Worm (Caenorhabditis elegans) whole organism, L1 larva: ENCODE measurements around the gene C33B4.4.
A peak's percentile ranks its signal among the peaks of the same experiment; 100 is the strongest.

ENCODE experiments used
- C04F5.9 ChIP-seq: sonication (generic microtip); optimal IDR thresholded peaks from 2 replicates; lab custom pipeline; 2016; ENCODE audit warnings: missing genetic modification characterization, missing compliant biosample characterization
- C34B4.2 ChIP-seq: sonication (generic microtip); optimal IDR thresholded peaks from 2 replicates; lab custom pipeline; 2017; ENCODE audit warnings: mild to moderate bottlenecking, missing genetic modification characterization, missing compliant biosample characterization
- F16B12.6 ChIP-seq: fragments of 150-350 bp; optimal IDR thresholded peaks from 2 replicates; lab custom pipeline; 2014; ENCODE audit warnings: missing biosample characterization, missing genetic modification characterization
- Y116A8C.19 ChIP-seq: sonication (generic microtip); optimal IDR thresholded peaks from 2 replicates; lab custom pipeline; 2016; ENCODE audit warnings: missing compliant biosample characterization, missing genetic modification characterization, borderline replicate concordance
- ceh-63 ChIP-seq: fragments of 200-800 bp; sonication (Bioruptor generic); optimal IDR thresholded peaks from 2 replicates; lab custom pipeline; 2018; ENCODE audit warnings: mild to moderate bottlenecking, missing genetic modification characterization, missing compliant biosample characterization
- ceh-8 ChIP-seq: fragments of 200-800 bp; sonication (Bioruptor generic); optimal IDR thresholded peaks from 2 replicates; lab custom pipeline; 2018; ENCODE audit warnings: mild to moderate bottlenecking, missing genetic modification characterization, moderate library complexity, missing compliant biosample characterization
- ceh-82 ChIP-seq, 3 experiments: fragments of 150-350 bp in 1 of 3; sonication (generic microtip) in 2 of 3; optimal IDR thresholded peaks; 2 replicates each; lab custom pipeline; 2014 to 2017; ENCODE audit warnings: missing biosample characterization in 3 of 3, missing genetic modification characterization in 3 of 3
- ceh-88 ChIP-seq: fragments of 200-800 bp; sonication (Bioruptor generic); IDR thresholded peaks from 2 replicates; pipeline ENCODE4 v1.3.6; 2022; ENCODE audit warnings: missing genetic modification characterization, missing compliant biosample characterization
- ceh-90 ChIP-seq: sonication (generic microtip); optimal IDR thresholded peaks from 2 replicates; lab custom pipeline; 2016; ENCODE audit warnings: missing genetic modification characterization, missing compliant biosample characterization
- ces-1 ChIP-seq: fragments of 150-350 bp; optimal IDR thresholded peaks from 2 replicates; lab custom pipeline; 2014; ENCODE audit warnings: missing biosample characterization, missing genetic modification reagents, missing genetic modification characterization
- dsc-1 ChIP-seq: sonication (generic microtip); optimal IDR thresholded peaks from 2 replicates; lab custom pipeline; 2016; ENCODE audit warnings: mild to moderate bottlenecking, missing genetic modification characterization, missing compliant biosample characterization
- efl-1 ChIP-seq, 4 experiments: fragments of 150-350 bp; optimal IDR thresholded peaks in 3 of 4; peaks in 1 of 4; 1 replicate in 1 of 4; 2 replicates in 3 of 4; lab custom pipeline; 2014; ENCODE audit warnings: missing biosample characterization in 2 of 4, missing genetic modification characterization in 2 of 4, missing genetic modification reagents in 2 of 4
- efl-3 ChIP-seq: fragments of 200-800 bp; sonication (Bioruptor generic); optimal IDR thresholded peaks from 2 replicates; lab custom pipeline; 2018; ENCODE audit warnings: mild to moderate bottlenecking, missing genetic modification characterization, missing compliant biosample characterization
- elt-3 ChIP-seq, 6 experiments: fragments of 150-350 bp in 1 of 6; sonication (generic microtip); optimal IDR thresholded peaks; 2 replicates each; lab custom pipeline; 2017 to 2018; ENCODE audit warnings: missing biosample characterization in 6 of 6, missing genetic modification characterization in 6 of 6, inconsistent platforms in 1 of 6
- ets-5 ChIP-seq: fragments of 200-800 bp; sonication (Bioruptor generic); IDR thresholded peaks from 2 replicates; pipeline ENCODE4 v1.3.6; 2022; ENCODE audit warnings: missing genetic modification characterization, missing compliant biosample characterization
- fkh-10 ChIP-seq: sonication (generic microtip); optimal IDR thresholded peaks from 2 replicates; lab custom pipeline; 2017; ENCODE audit warnings: missing biosample characterization, missing genetic modification reagents, missing genetic modification characterization
- fkh-4 ChIP-seq: sonication (generic microtip); optimal IDR thresholded peaks from 2 replicates; lab custom pipeline; 2016; ENCODE audit warnings: missing compliant biosample characterization, missing genetic modification characterization, borderline replicate concordance
- fos-1 ChIP-seq: fragments of 150-350 bp; optimal IDR thresholded peaks from 2 replicates; lab custom pipeline; 2014; ENCODE audit warnings: missing biosample characterization, missing genetic modification characterization
- grh-1 ChIP-seq: fragments of 200-800 bp; sonication (Bioruptor generic); IDR thresholded peaks from 2 replicates; pipeline ENCODE4 v1.3.6; 2022; ENCODE audit warnings: missing genetic modification reagents, missing genetic modification characterization, missing compliant biosample characterization
- hlh-17 ChIP-seq: fragments of 200-800 bp; sonication (Bioruptor generic); optimal IDR thresholded peaks from 2 replicates; lab custom pipeline; 2018; ENCODE audit warnings: missing genetic modification characterization, mild to moderate bottlenecking, missing compliant biosample characterization, moderate library complexity, borderline replicate concordance
- hlh-4 ChIP-seq: sonication (generic microtip); optimal IDR thresholded peaks from 2 replicates; lab custom pipeline; 2016; ENCODE audit warnings: mild to moderate bottlenecking, missing genetic modification characterization, missing compliant biosample characterization
- irx-1 ChIP-seq: sonication (generic microtip); optimal IDR thresholded peaks from 2 replicates; lab custom pipeline; 2016; ENCODE audit warnings: missing genetic modification characterization, missing compliant biosample characterization
- jun-1 ChIP-seq: fragments of 150-350 bp; optimal IDR thresholded peaks from 2 replicates; lab custom pipeline; 2014; ENCODE audit warnings: missing biosample characterization, missing genetic modification reagents, missing genetic modification characterization
- lin-13 ChIP-seq: fragments of 150-350 bp; optimal IDR thresholded peaks from 2 replicates; lab custom pipeline; 2014; ENCODE audit warnings: missing biosample characterization, missing genetic modification reagents, missing genetic modification characterization
- lin-14 ChIP-seq: fragments of 200-800 bp; sonication (Bioruptor generic); optimal IDR thresholded peaks from 2 replicates; lab custom pipeline; 2018; ENCODE audit warnings: mild to moderate bottlenecking, missing genetic modification characterization, moderate library complexity, missing compliant biosample characterization
- lin-15B ChIP-seq: fragments of 150-350 bp; sonication (generic microtip); optimal IDR thresholded peaks from 3 replicates; lab custom pipeline; 2014; ENCODE audit warnings: missing biosample characterization, missing genetic modification characterization
- lin-35 ChIP-seq, 2 experiments: fragments of 150-350 bp; optimal IDR thresholded peaks; 2 replicates each; lab custom pipeline; 2014; ENCODE audit warnings: missing biosample characterization in 2 of 2, missing genetic modification characterization in 2 of 2, missing genetic modification reagents in 2 of 2
- mab-9 ChIP-seq: fragments of 200-800 bp; sonication (Bioruptor generic); IDR thresholded peaks from 2 replicates; pipeline ENCODE4 v1.3.6; 2022; ENCODE audit warnings: missing genetic modification reagents, missing genetic modification characterization, missing compliant biosample characterization
- mdl-1 ChIP-seq, 2 experiments: fragments of 150-350 bp; optimal IDR thresholded peaks; 2 replicates each; lab custom pipeline; 2014 to 2017; ENCODE audit warnings: missing biosample characterization in 2 of 2, missing genetic modification characterization in 2 of 2, inconsistent platforms in 1 of 2
- mef-2 ChIP-seq: fragments of 150-350 bp; optimal IDR thresholded peaks from 2 replicates; lab custom pipeline; 2014; ENCODE audit warnings: missing biosample characterization, missing genetic modification characterization
- mep-1 ChIP-seq: fragments of 150-350 bp; optimal IDR thresholded peaks from 2 replicates; lab custom pipeline; 2014; ENCODE audit warnings: missing biosample characterization, missing genetic modification characterization
- nhr-11 ChIP-seq: fragments of 150-350 bp; optimal IDR thresholded peaks from 2 replicates; lab custom pipeline; 2014; ENCODE audit warnings: missing biosample characterization, missing genetic modification characterization
- nhr-12 ChIP-seq: sonication (generic microtip); optimal IDR thresholded peaks from 2 replicates; lab custom pipeline; 2017; ENCODE audit warnings: missing biosample characterization, missing genetic modification characterization
- nhr-19 ChIP-seq: fragments of 200-800 bp; sonication (Bioruptor generic); conservative IDR thresholded peaks from 2 replicates; pipeline ENCODE4 v1.3.6; 2022; ENCODE audit warnings: missing genetic modification characterization, missing compliant biosample characterization
- nhr-47 ChIP-seq: sonication (generic microtip); optimal IDR thresholded peaks from 2 replicates; lab custom pipeline; 2016; ENCODE audit warnings: mild to moderate bottlenecking, missing genetic modification characterization, moderate library complexity, missing compliant biosample characterization
- nhr-71 ChIP-seq: sonication (generic microtip); optimal IDR thresholded peaks from 2 replicates; lab custom pipeline; 2016; ENCODE audit warnings: mild to moderate bottlenecking, missing genetic modification characterization, moderate library complexity, missing compliant biosample characterization
- nhr-85 ChIP-seq: sonication (generic microtip); peaks from one replicate; lab custom pipeline; 2016; ENCODE audit warnings: missing genetic modification characterization, inconsistent platforms, missing compliant biosample characterization
- pqm-1 ChIP-seq: sonication (generic microtip); optimal IDR thresholded peaks from 3 replicates; lab custom pipeline; 2017; ENCODE audit warnings: missing biosample characterization, missing genetic modification characterization
- skn-1 ChIP-seq: fragments of 150-350 bp; optimal IDR thresholded peaks from 2 replicates; lab custom pipeline; 2014; ENCODE audit warnings: missing biosample characterization, missing genetic modification characterization
- snpc-4 ChIP-seq: fragments of 150-350 bp; optimal IDR thresholded peaks from 2 replicates; lab custom pipeline; 2014; ENCODE audit warnings: missing biosample characterization, missing genetic modification characterization
- sox-4 ChIP-seq: sonication (generic microtip); optimal IDR thresholded peaks from 2 replicates; lab custom pipeline; 2016; ENCODE audit warnings: missing genetic modification characterization, missing compliant biosample characterization
- swsn-7 ChIP-seq: sonication (generic microtip); optimal IDR thresholded peaks from 2 replicates; lab custom pipeline; 2016; ENCODE audit warnings: missing genetic modification characterization, missing compliant biosample characterization
- tlp-1 ChIP-seq: fragments of 150-350 bp; optimal IDR thresholded peaks from 2 replicates; lab custom pipeline; 2014; ENCODE audit warnings: missing biosample characterization, missing genetic modification characterization
- unc-98 ChIP-seq: fragments of 200-800 bp; sonication (Bioruptor generic); IDR thresholded peaks from 2 replicates; pipeline ENCODE4 v1.3.6; 2022; ENCODE audit warnings: missing genetic modification characterization, missing compliant biosample characterization
- xbp-1 ChIP-seq: sonication (generic microtip); optimal IDR thresholded peaks from 2 replicates; lab custom pipeline; 2016; ENCODE audit warnings: missing genetic modification characterization, missing compliant biosample characterization
- zag-1 ChIP-seq: fragments of 150-350 bp; optimal IDR thresholded peaks from 2 replicates; lab custom pipeline; 2014; ENCODE audit warnings: missing biosample characterization, missing genetic modification characterization

The C33B4.4 gene

ce11 chrII:11345570-11346029 lies 37.6 kb downstream of the C33B4.4 start, which contains the start of gene nduf-11 (continued):
- peak; percentile 23 for TF ChIP-seq fkh-10 (GFP tag; lab: Kevin White, UChicago)
- peak; percentile 87 for TF ChIP-seq xbp-1 (tag; lab: Kevin White, UChicago)
- TF ChIP-seq elt-3 (tag; optimal IDR thresholded peaks at IDR 0.05; lab: Kevin White, UChicago), result peak in 2 of 6 experiments; percentile 64 to 91
- TF ChIP-seq ceh-63 (GFP tag; lab: Kevin White, UChicago), result no peak
- TF ChIP-seq efl-1 (optimal IDR thresholded peaks at IDR 0.05; lab: Kevin White, UChicago), result peak; percentile 75 to 98
- TF ChIP-seq efl-1 (GFP tag; optimal IDR thresholded peaks at IDR 0.05 in 1 of 2; lab: Kevin White, UChicago), result peak; percentile 96 to 100
- peak; percentile 85 for TF ChIP-seq lin-14 (GFP tag; lab: Kevin White, UChicago)
- TF ChIP-seq ceh-82 (tag; optimal IDR thresholded peaks at IDR 0.05; lab: Kevin White, UChicago), result peak; percentile 82 to 90 (median 87)
- TF ChIP-seq hlh-17 (GFP tag; lab: Kevin White, UChicago), result no peak
- peak; percentile 69 for TF ChIP-seq lin-15B (tag; lab: Kevin White, UChicago)
- peak; percentile 40; the same call in 1 of the 2 replicates for TF ChIP-seq ceh-88 (GFP tag; lab: Robert Waterston, UW)
- peak; percentile 90 for TF ChIP-seq grh-1
- TF ChIP-seq fos-1, result peak; percentile 77
- peak; percentile 63 for TF ChIP-seq sox-4 (tag; lab: Kevin White, UChicago)
- TF ChIP-seq mab-9 (GFP tag; lab: Robert Waterston, UW), result 0 out of 2 replicates have a peak, but pooled peaks have one; percentile 21
- TF ChIP-seq lin-35 (GFP tag; optimal IDR thresholded peaks at IDR 0.05; lab: Kevin White, UChicago), result peak; percentile 95 to 98
- peak; percentile 91 for TF ChIP-seq skn-1 (tag; lab: Kevin White, UChicago)
- TF ChIP-seq dsc-1, result peak; percentile 90
- TF ChIP-seq irx-1 (tag; lab: Kevin White, UChicago), result peak; percentile 85
- no peak for TF ChIP-seq ces-1 (GFP tag; lab: Kevin White, UChicago)
- TF ChIP-seq pqm-1, result no peak
- no peak for TF ChIP-seq ets-5 (GFP tag; lab: Robert Waterston, UW)
- peak; percentile 72 for TF ChIP-seq C04F5.9 (tag; lab: Kevin White, UChicago)
- TF ChIP-seq ceh-8 (GFP tag; lab: Kevin White, UChicago), result peak; percentile 30
- peak; percentile 75 for TF ChIP-seq snpc-4
- TF ChIP-seq nhr-12, result no peak
- no peak for TF ChIP-seq tlp-1
- no peak for TF ChIP-seq hlh-4
- peak; percentile 66 for TF ChIP-seq nhr-11
- TF ChIP-seq nhr-85 (tag; lab: Kevin White, UChicago), result peak; percentile 94
- no peak for TF ChIP-seq zag-1 (tag; lab: Kevin White, UChicago)
- TF ChIP-seq nhr-71 (tag; lab: Kevin White, UChicago), result peak; percentile 93
- TF ChIP-seq ceh-90 (tag; lab: Kevin White, UChicago), result peak; percentile 36
- peak; percentile 93 for TF ChIP-seq mep-1 (tag; lab: Kevin White, UChicago)
- TF ChIP-seq lin-13 (GFP tag; lab: Kevin White, UChicago), result peak; percentile 75
- no peak for TF ChIP-seq unc-98 (GFP tag; lab: Robert Waterston, UW)
- TF ChIP-seq nhr-47 (tag; lab: Kevin White, UChicago), result peak; percentile 94
- no peak for TF ChIP-seq C34B4.2
- TF ChIP-seq, all 84 proteins: peak for 60

ce11 chrII:11344554-11344953 lies 38.7 kb downstream of the C33B4.4 start:
- no peak for TF ChIP-seq grh-1
- no peak for TF ChIP-seq ceh-88 (GFP tag; lab: Robert Waterston, UW)
- TF ChIP-seq fkh-4 (tag; lab: Kevin White, UChicago), result no peak
- TF ChIP-seq efl-3 (GFP tag; lab: Kevin White, UChicago), result no peak
- no peak for TF ChIP-seq hlh-4
- no peak for TF ChIP-seq nhr-12
- no peak for TF ChIP-seq jun-1
- TF ChIP-seq swsn-7 (tag; lab: Kevin White, UChicago), result no peak
- TF ChIP-seq mdl-1 (tag; optimal IDR thresholded peaks at IDR 0.05; lab: Kevin White, UChicago), result no peak
- no peak for TF ChIP-seq F16B12.6 (tag; lab: Kevin White, UChicago)
- no peak for TF ChIP-seq mef-2 (tag; lab: Kevin White, UChicago)
- TF ChIP-seq nhr-19 (GFP tag; lab: Robert Waterston, UW), result no peak
- TF ChIP-seq Y116A8C.19 (tag; lab: Kevin White, UChicago), result no peak
- TF ChIP-seq, all 84 proteins: peak for 0
